Fruit fly (Drosophila melanogaster): ENCODE measurements around the gene Diedel3.

The Diedel3 gene

DNA sequence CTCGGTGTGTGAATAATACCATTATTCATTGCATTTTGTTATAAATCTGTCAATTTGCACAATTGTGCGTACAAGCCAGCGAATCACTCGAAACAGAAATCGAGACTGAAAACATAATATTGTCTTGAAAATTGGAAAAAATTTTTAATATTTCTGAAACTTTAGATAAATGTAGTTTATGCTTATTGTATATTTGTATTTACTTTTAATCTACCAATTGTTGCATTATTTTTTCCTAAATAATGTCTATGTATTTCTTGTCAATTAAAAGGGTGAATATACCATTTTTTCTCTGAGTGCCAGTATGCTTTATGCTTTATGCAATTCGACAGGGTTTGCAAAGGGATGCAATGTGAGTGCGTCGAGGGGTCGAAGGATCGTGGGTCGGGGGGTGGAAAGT lies 35.7 kb upstream of the Diedel3 start (continued):
- TF ChIP-seq PHDP (tag; optimal IDR thresholded peaks at IDR 0.05) (no peak), mirr (GFP tag; optimal IDR thresholded peaks at IDR 0.05) (no peak), oc (tag; optimal IDR thresholded peaks at IDR 0.05) (no peak), CG33557 (GFP tag; optimal IDR thresholded peaks at IDR 0.05) (peak; percentile 9), klu (GFP tag; IDR thresholded peaks at IDR 0.05) (no peak), CG15601 (tag; optimal IDR thresholded peaks at IDR 0.05) (peak; percentile 25), Dip3 (GFP tag; optimal IDR thresholded peaks at IDR 0.05) (no peak), ATbp (GFP tag; optimal IDR thresholded peaks at IDR 0.05) (no peak), rib (GFP tag; IDR thresholded peaks at IDR 0.05) (no peak), gcm2 (GFP tag; optimal IDR thresholded peaks at IDR 0.05) (no peak), CG14667 (GFP tag; IDR thresholded peaks at IDR 0.05) (no peak), CG31388 (GFP tag; optimal IDR thresholded peaks at IDR 0.05) (no peak), BEAF-32 (GFP tag; optimal IDR thresholded peaks at IDR 0.05) (no peak), CG9215 (GFP tag; IDR thresholded peaks at IDR 0.05) (no peak), cg (GFP tag; optimal IDR thresholded peaks at IDR 0.05) (no peak), z (GFP tag; IDR thresholded peaks at IDR 0.05) (no peak), CG2678 (tag; optimal IDR thresholded peaks at IDR 0.05) (peak; percentile 6), org-1 (GFP tag; optimal IDR thresholded peaks at IDR 0.05) (no peak), E2f2 (GFP tag; IDR thresholded peaks at IDR 0.05) (no peak), MESR4 (GFP tag; optimal IDR thresholded peaks at IDR 0.05) (no peak), tup (GFP tag; optimal IDR thresholded peaks at IDR 0.05) (no peak), CG34422 (GFP tag; IDR thresholded peaks at IDR 0.05) (no peak), CG6654 (GFP tag; optimal IDR thresholded peaks at IDR 0.05) (no peak), nerfin-1 (tag; optimal IDR thresholded peaks at IDR 0.05) (no peak), CG9797 (GFP tag; optimal IDR thresholded peaks at IDR 0.05) (no peak), CG18262 (tag; optimal IDR thresholded peaks at IDR 0.05) (peak; percentile 56), CG10979 (tag; optimal IDR thresholded peaks at IDR 0.05) (peak; percentile 50), wor (GFP tag; IDR thresholded peaks at IDR 0.05) (no peak), gce (GFP tag; IDR thresholded peaks at IDR 0.05) (no peak), CG18476 (GFP tag; optimal IDR thresholded peaks at IDR 0.05) (no peak), yki (optimal IDR thresholded peaks at IDR 0.05) (no peak), trem (tag; optimal IDR thresholded peaks at IDR 0.05) (peak; percentile 0), CG6791 (GFP tag; IDR thresholded peaks at IDR 0.05; ENCODE audit: partially characterized antibody) (no peak), Taf1 (GFP tag; IDR thresholded peaks at IDR 0.05) (no peak), CG17361 (GFP tag; IDR thresholded peaks at IDR 0.05) (0 out of 3 replicates have a peak, but pooled peaks have one; percentile 38), dati (GFP tag; IDR thresholded peaks at IDR 0.05) (no peak), pho (GFP tag; optimal IDR thresholded peaks at IDR 0.05) (no peak)

DNA sequence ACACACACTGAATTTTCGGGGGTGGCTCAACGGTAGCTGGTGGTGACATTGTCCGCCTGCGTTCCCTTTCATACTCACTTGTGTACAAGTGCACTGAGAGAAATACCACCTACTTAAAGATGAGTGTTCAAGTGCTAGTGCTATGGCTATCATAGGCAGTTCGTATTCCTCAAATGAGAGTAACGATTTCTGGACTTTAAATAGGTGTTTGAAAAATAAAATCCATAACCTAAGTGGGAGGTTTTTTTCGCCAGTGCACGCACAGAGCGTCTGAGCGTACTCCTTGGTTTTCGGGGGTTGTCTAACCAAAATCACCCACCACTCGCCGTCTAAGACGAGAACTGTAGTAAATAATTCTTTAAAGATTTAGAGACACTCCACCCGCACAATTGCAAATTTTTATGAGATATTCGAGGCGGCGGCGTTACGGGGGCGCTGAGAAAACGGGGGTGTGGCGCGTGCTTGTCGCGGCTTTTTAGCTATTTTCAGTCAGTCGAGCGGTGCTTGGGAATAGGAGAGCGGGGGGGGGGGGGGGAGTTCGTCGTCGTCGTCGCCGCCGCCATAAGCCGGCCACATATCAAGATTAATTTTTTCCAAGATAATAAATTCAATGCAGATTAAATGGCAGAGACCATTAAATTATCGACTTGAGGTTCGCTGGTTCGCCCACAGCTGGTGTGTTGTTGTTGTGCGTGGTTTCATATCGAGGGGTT lies 32.0 kb upstream of the Diedel3 start:
- TF ChIP-seq schlank (tag; optimal IDR thresholded peaks at IDR 0.05) (peak; percentile 63), mam (GFP tag; optimal IDR thresholded peaks at IDR 0.05) (peak; percentile 75), ewg (GFP tag; optimal IDR thresholded peaks at IDR 0.05) (peak; percentile 74), ind (GFP tag; optimal IDR thresholded peaks at IDR 0.05) (peak; percentile 83), cad (GFP tag; optimal IDR thresholded peaks at IDR 0.05) (no peak), CG4360 (GFP tag; IDR thresholded peaks at IDR 0.05) (peak; percentile 51), insv (GFP tag; optimal IDR thresholded peaks at IDR 0.05) (no peak), CG10543 (GFP tag; optimal IDR thresholded peaks at IDR 0.05) (peak; percentile 66), gfzf (GFP tag; optimal IDR thresholded peaks at IDR 0.05) (no peak), CG6683 (GFP tag; optimal IDR thresholded peaks at IDR 0.05) (peak; percentile 66), ato (GFP tag; IDR thresholded peaks at IDR 0.05; ENCODE audit: partially characterized antibody) (no peak), jumu (GFP tag; optimal IDR thresholded peaks at IDR 0.05) (peak; percentile 87), CG7987 (GFP tag; optimal IDR thresholded peaks at IDR 0.05) (peak; percentile 23), zf30C (GFP tag; optimal IDR thresholded peaks at IDR 0.05) (peak; percentile 82), prd (optimal IDR thresholded peaks at IDR 0.05) (no peak), prd (GFP tag; IDR thresholded peaks at IDR 0.05) (peak; percentile 86)
